Fruit fly (Drosophila melanogaster) ovary, adult (tissue): Measurements from ENCODE around the gene CG10031.

ENCODE experiments used
- CG17801 ChIP-seq: fragments of 200-800 bp; optimal IDR thresholded peaks from 2 replicates; lab custom pipeline; 2019; ENCODE audit warnings: missing biosample characterization, mild to moderate bottlenecking, missing genetic modification characterization, moderate library complexity; ENCODE audit not compliant: partially characterized antibody

Gene CG10031

dm6 chr2L:3698992-3699514, at the start of gene CG10031, which contains the start of gene CG42464:
CG10031 (minus strand) TSS chr2L:3699092.
CG42464 (plus strand) TSS chr2L:3699464.
- no peak for TF ChIP-seq CG17801 (GFP tag; lab: Kevin White, UChicago)

- no peak for TF ChIP-seq CG17801 (GFP tag; lab: Kevin White, UChicago)
These were observed 49.8 kb upstream of the CG10031 start for dm6 chr2L:3748691-3749090.

- no peak for TF ChIP-seq CG17801 (GFP tag; lab: Kevin White, UChicago)
These were observed 41.6 kb upstream of the CG10031 start for dm6 chr2L:3740443-3740842.

DNA sequence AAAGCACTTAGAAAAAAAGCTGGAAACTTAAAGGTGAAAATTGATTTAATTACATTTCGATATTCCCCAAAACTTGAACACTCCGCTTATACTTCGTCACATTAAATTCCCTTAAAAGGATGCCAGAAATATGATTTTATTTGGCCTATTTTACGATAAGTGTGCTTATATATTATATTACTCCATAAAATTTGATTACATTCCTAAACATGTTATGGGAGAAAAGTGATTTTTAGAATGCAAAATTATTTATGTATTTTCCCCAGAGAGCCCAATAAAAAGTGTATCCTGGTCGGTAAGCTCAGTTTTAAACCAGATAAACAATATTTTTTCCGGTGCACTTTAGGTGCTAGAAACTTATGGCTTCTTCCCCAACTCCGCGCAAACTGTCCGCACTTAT, 38.8 kb upstream of the CG10031 start:
- no peak for TF ChIP-seq CG17801 (GFP tag; lab: Kevin White, UChicago)

DNA sequence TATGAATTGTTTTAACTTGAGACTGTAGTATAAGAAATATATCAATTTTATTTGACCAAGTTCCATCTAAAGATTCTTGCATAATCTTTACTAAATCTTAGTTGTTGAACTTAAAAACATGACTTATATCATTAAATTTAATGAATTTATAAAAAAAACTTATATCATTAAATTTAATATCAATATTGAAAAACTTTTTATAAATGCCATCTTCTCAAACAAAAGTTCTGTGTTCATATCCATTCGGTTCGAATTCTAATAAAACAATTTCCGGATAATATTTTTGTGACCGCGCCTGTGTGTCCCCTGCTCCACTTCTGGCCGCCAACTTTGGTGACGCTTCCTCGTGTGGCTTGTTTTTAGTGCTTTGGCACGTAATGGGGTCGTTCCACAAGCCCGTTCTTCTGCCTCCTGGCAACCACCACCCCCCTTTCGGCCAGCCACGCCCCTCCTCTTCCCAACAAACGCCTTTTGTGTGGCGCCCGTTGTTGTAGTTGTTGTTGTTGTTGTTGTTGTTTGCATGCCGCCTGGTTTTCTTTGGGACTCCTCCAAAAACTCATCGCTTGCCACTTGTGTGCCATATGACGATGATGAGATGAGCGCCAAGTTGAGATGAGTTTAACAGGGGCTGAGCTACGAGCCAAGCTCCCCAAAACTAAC, 38.2 kb upstream of the CG10031 start:
- no peak for TF ChIP-seq CG17801 (GFP tag; lab: Kevin White, UChicago)

- no peak for TF ChIP-seq CG17801 (GFP tag; lab: Kevin White, UChicago)
These were observed 32.2 kb upstream of the CG10031 start for dm6 chr2L:3731055-3731454.

DNA sequence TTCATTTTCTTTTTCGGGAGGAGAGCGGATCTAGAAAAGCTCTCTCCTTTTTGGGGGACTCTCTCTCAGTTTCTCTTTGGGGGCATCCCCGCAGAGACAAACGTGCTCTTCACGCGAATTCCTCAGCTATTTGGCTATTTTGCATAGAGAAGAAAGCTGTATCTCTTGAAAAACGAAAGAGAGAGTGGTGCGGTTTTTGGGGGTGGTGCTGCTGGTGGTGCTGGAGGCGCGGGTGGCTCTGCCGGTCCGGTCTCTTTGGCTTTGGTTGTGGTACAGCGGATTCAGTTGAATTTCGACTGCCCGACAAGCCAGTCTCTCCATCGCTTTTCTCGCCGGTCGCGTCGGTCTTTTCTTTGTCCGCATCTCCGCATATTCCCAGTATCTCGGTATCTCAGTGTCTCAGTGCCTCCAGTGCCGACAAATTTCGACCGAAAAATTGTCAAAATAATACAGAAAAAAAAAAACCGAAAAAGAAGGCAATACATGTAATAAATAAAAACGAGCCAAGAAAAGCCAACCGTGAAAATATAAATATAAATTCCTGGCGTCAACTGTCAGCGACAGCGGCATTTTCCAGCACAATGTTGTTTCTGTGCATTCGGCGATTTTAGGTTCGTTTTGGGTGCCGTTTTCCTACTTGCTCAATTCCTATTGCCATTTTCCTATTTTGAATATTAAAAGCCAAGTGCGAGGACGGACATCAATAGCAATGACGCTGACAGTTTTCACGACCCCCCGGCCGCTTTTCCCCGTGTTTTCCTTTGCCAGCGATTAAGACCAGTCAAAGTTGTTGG, 31.5 kb upstream of the CG10031 start, which contains the start of gene CG10019:
Gene CG10019 (plus strand): TSS at position 285 of the 794 bp plus-strand sequence.
- no peak for TF ChIP-seq CG17801 (GFP tag; lab: Kevin White, UChicago)

DNA sequence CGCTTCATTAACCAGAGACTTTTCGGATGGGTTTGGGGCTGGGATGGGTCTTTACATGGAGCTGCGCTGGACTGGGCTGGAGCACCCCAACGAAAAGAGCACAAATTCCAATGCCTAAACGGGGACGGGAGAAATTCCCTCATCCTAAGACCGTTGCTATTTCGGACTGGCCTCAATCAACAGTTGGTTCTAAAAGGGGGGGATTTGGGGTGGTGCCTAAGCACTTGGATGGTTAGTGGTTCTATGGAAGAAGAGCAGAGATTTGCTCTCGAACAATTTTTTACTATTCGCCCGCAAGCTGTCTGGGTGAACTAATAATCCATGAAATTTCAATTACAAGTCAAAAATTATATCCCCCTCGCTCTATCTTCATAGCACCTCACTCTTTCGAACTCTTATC, 30.7 kb upstream of the CG10031 start:
- TF ChIP-seq CG17801 (GFP tag; lab: Kevin White, UChicago), result no peak

- no peak for TF ChIP-seq CG17801 (GFP tag; lab: Kevin White, UChicago)
These were observed 20.6 kb upstream of the CG10031 start for dm6 chr2L:3719414-3719959.

DNA sequence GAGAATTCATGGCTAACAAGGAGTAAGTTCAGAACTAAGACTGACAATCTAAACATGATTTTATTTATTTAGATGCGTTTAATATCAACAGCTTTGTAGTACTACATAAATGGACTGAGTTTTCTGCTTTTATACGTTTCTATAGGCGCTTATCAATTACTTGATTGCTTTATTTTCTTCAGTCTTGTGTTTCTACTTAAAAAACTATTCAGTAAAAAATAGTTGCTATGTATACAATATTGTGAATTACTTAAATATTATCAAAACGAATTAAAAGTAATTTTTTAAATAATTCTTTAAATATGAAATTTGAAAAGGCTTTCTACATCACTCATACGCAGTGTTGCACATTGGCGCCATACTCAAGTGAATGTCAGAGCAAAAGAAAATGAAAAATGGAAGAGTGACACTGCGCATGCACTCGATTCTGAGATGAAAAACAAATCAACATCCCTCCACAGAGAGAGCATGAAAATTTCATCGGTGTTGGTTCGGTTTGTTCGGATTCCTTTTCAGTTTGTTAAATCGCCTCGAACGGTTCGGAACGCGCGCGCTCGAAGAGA, 18.9 kb upstream of the CG10031 start, which contains the start of the genes lectin-24A and Shaw:
Gene lectin-24A (minus strand): TSS at position 101 of the 563 bp plus-strand sequence.
Gene Shaw (plus strand): TSS at position 513 of the 563 bp plus-strand sequence.
- no peak for TF ChIP-seq CG17801 (GFP tag; lab: Kevin White, UChicago)

DNA sequence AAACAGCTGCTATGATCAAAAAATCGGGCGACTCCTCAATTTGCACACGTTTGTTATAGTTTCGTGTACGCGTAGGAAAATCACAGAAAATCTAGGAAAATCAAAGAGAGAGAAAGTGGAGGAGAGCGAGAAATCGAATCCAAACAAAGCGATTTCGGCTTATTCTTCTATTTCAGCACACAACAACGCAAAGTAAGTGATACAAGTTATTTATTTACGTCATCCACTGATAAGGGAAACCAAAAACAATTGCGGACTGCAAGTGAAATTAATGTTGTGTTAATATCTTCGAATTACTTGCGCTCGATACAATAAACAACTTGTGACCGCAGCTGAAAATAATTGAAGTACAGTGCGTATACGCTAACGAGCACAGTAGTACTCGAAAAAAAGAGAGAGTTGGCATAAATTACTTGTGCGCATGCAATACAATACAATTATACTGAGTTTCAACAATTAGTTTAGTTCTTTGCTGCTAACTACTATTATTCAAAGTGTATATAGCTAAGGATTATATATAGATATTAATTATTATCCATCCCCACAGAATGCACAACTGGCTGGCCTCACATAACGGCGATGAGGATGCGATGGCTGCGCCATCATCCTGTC, 14.8 kb upstream of the CG10031 start:
- TF ChIP-seq CG17801 (GFP tag; lab: Kevin White, UChicago), result no peak

DNA sequence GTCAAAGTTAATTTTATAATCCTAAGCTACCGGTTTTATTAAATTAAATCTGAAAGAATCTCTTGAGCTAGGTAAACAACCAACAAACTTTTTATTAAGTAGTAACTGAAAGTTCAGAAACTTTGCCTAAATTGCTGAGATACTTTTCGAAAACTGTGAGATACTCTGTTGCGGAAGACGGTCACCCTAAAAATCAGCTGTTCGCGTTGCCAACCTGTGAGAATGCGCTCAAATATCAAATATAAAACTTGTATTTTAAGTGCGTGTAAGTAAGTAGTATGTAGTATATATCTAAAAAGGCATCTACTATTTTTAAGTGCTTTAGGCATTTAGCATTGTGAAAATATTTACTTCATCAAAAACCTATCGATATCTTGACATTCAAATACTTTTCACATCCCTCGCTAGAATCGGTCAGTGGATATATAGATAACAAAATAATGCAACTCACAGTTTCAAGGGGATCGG, 14.1 kb upstream of the CG10031 start, which contains the start of the genes CG31955 and CG2818:
Gene CG31955 (minus strand): TSS at position 157 of the 468 bp plus-strand sequence.
Gene CG2818 (plus strand): TSS at position 412 of the 468 bp plus-strand sequence.
- TF ChIP-seq CG17801 (GFP tag; lab: Kevin White, UChicago), result no peak

DNA sequence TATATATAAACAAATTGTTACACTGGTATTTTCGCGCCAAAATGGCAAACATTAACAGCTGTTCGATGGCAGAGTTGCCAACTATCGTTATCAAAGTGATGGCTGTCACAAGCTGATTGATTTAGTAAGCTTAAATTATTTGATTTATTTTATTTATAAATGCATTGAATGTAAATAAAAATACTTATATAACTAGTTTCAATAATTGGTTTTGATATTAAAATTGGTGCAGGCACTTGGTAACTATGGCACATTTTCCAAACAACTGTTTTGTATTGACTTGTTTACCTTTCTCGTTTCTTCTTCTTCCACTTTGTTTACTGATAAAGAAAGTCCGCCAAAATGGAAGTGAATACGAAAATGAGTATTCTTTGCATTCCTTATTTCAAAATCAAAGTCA, 12.8 kb upstream of the CG10031 start, which contains the start of gene cutlet:
Gene cutlet (minus strand): TSS at position 84 of the 400 bp plus-strand sequence.
- TF ChIP-seq CG17801 (GFP tag; lab: Kevin White, UChicago), result peak; percentile 18

dm6 chr2L:3706963-3707362, 8.1 kb upstream of the CG10031 start, which contains the start of gene CG31777:
CG31777 (minus strand) TSS chr2L:3707063.
- no peak for TF ChIP-seq CG17801 (GFP tag; lab: Kevin White, UChicago)
